Worm (Caenorhabditis elegans): ENCODE results near the gene tag-290.
A peak's percentile ranks its signal among the peaks of the same experiment; 100 is the strongest.

The tag-290 gene

DNA sequence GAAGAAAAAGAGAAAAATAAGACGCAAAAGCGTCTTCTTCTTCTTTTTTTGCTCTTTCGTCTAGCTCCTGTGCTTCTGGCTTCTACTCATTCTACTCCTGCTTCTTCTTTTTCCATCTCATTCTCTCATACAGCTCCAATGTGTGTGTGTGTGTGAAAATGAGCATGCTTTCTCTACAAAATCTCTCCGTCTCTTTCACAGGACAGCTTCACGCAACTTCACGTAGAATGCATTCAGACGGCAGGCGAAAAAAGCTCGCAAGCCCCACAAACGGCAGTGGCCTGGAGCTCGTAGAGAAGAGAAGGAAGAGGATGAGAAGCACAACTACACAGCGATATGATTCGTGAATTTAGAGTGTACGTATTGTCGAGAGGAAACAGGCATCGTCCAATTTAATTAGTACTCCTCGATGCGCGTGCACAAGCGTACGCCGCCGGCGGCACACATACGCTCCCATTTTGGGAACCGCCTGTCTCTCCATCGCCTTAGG is 28.2 kb downstream of the tag-290 start (continued):
- no peak for TF ChIP-seq F26F4.8 (GFP tag; conservative IDR thresholded peaks at IDR 0.05)
- TF ChIP-seq arid-1 (GFP tag; conservative IDR thresholded peaks at IDR 0.05): no peak; the same call in 1 of the 2 replicates
- TF ChIP-seq nhr-11 (tag; optimal IDR thresholded peaks at IDR 0.05): no peak
- TF ChIP-seq daf-12 (tag; optimal IDR thresholded peaks at IDR 0.05): no peak
- TF ChIP-seq ces-1 (GFP tag; optimal IDR thresholded peaks at IDR 0.05): peak; percentile 44
- TF ChIP-seq hlh-11 (tag; optimal IDR thresholded peaks at IDR 0.05): peak; percentile 30
- TF ChIP-seq aly-2 (tag; optimal IDR thresholded peaks at IDR 0.05): no peak
- TF ChIP-seq F44E2.7 (GFP tag; IDR thresholded peaks at IDR 0.05): no peak
- TF ChIP-seq egl-43 (GFP tag; IDR thresholded peaks at IDR 0.05): peak; percentile 61; the same call in 1 of the 2 replicates
- TF ChIP-seq snpc-4 (tag; optimal IDR thresholded peaks at IDR 0.05): no peak
- TF ChIP-seq nhr-237 (tag; optimal IDR thresholded peaks at IDR 0.05): no peak
- TF ChIP-seq lin-29 (GFP tag; IDR thresholded peaks at IDR 0.05): no peak
- no peak for TF ChIP-seq zfp-2 (tag; optimal IDR thresholded peaks at IDR 0.05)
- TF ChIP-seq lir-3 (tag; optimal IDR thresholded peaks at IDR 0.05): no peak
- TF ChIP-seq Y75B8A.6 (GFP tag; IDR thresholded peaks at IDR 0.05): no peak
- no peak for TF ChIP-seq ceh-62 (tag; optimal IDR thresholded peaks at IDR 0.05)
- no peak; the same call in 1 of the 2 replicates for TF ChIP-seq dmd-6 (GFP tag; IDR thresholded peaks at IDR 0.05)
- TF ChIP-seq lin-13 (GFP tag; optimal IDR thresholded peaks at IDR 0.05): no peak
- no peak for TF ChIP-seq nhr-25 (tag; optimal IDR thresholded peaks at IDR 0.05; ENCODE audit: borderline replicate concordance, insufficient read depth)
- no peak for TF ChIP-seq zfp-3 (GFP tag; conservative IDR thresholded peaks at IDR 0.05)
- TF ChIP-seq ceh-28 (tag; optimal IDR thresholded peaks at IDR 0.05): no peak
- no peak for TF ChIP-seq dve-1 (tag; optimal IDR thresholded peaks at IDR 0.05; ENCODE audit: insufficient read depth)
- TF ChIP-seq spr-3 (GFP tag; optimal IDR thresholded peaks at IDR 0.05): no peak
- no peak for TF ChIP-seq mdt-29 (GFP tag; IDR thresholded peaks at IDR 0.05)
- no peak for TF ChIP-seq snpc-1.2 (GFP tag; IDR thresholded peaks at IDR 0.05)
- TF ChIP-seq mep-1 (tag; optimal IDR thresholded peaks at IDR 0.05): peak; percentile 70
- no peak for TF ChIP-seq unc-39 (tag; optimal IDR thresholded peaks at IDR 0.05)
- no peak for TF ChIP-seq lin-39 (tag; optimal IDR thresholded peaks at IDR 0.05)
- no peak for TF ChIP-seq Y105C5A.15 (GFP tag; IDR thresholded peaks at IDR 0.05)
- TF ChIP-seq Y48G9A.11 (GFP tag; IDR thresholded peaks at IDR 0.05): no peak
- TF ChIP-seq madf-5 (GFP tag; IDR thresholded peaks at IDR 0.05): no peak
- TF ChIP-seq ceh-44 (GFP tag; IDR thresholded peaks at IDR 0.05): no peak
- TF ChIP-seq hlh-30 (tag; optimal IDR thresholded peaks at IDR 0.05; ENCODE audit: insufficient read depth): peak; percentile 61
- TF ChIP-seq T26A8.4 (GFP tag; IDR thresholded peaks at IDR 0.05): no peak
- no peak for TF ChIP-seq daf-8 (GFP tag; IDR thresholded peaks at IDR 0.05)
- TF ChIP-seq ama-1 (optimal IDR thresholded peaks at IDR 0.05): no peak
- TF ChIP-seq fos-1 (tag; optimal IDR thresholded peaks at IDR 0.05): no peak
- peak; percentile 45 to 60 for TF ChIP-seq lsy-2 (tag; optimal IDR thresholded peaks at IDR 0.05)
- no peak for TF ChIP-seq madf-9 (GFP tag; conservative IDR thresholded peaks at IDR 0.05)
- TF ChIP-seq rbr-2 (tag; optimal IDR thresholded peaks at IDR 0.05): peak; percentile 76
- no peak for TF ChIP-seq spr-1 (tag; optimal IDR thresholded peaks at IDR 0.05)
- peak; percentile 15 for TF ChIP-seq mxl-3 (GFP tag; optimal IDR thresholded peaks at IDR 0.05)
- TF ChIP-seq attf-4 (tag; optimal IDR thresholded peaks at IDR 0.05): no peak
- TF ChIP-seq F49E8.2 (tag; optimal IDR thresholded peaks at IDR 0.05; ENCODE audit: borderline replicate concordance): no peak
- TF ChIP-seq ZK546.5 (tag; optimal IDR thresholded peaks at IDR 0.05): no peak
- no peak for TF ChIP-seq jun-1 (tag; optimal IDR thresholded peaks at IDR 0.05)
- TF ChIP-seq hif-1 (tag; optimal IDR thresholded peaks at IDR 0.05): peak in 1 of 2 experiments; percentile 40
- no peak for TF ChIP-seq nhr-111 (GFP tag; optimal IDR thresholded peaks at IDR 0.05)
- TF ChIP-seq lim-7 (GFP tag; IDR thresholded peaks at IDR 0.05): no peak
- peak; percentile 61; the same call in 1 of the 2 replicates for TF ChIP-seq hmg-1.1 (GFP tag; IDR thresholded peaks at IDR 0.05)
- TF ChIP-seq set-16 (GFP tag; IDR thresholded peaks at IDR 0.05): no peak
